Fruit fly (Drosophila melanogaster): ENCODE measurements around the gene CG10680.

Gene CG10680

dm6 chr2L:19935085-19935846 is 28.7 kb upstream of the CG10680 start (continued):
- TF ChIP-seq wdn (GFP tag; IDR thresholded peaks at IDR 0.05) (no peak), CG3163 (GFP tag; optimal IDR thresholded peaks at IDR 0.05) (peak; percentile 16), Fer2 (tag; optimal IDR thresholded peaks at IDR 0.05) (no peak), NfI (GFP tag; optimal IDR thresholded peaks at IDR 0.05) (peak; percentile 35), her (GFP tag; optimal IDR thresholded peaks at IDR 0.05) (peak; percentile 39), pan (optimal IDR thresholded peaks at IDR 0.05) (no peak), pan (GFP tag; optimal IDR thresholded peaks at IDR 0.05 in 1 of 2, IDR thresholded peaks at IDR 0.05 in 1 of 2) (peak in 1 of 2 experiments; percentile 33), CG15269 (tag; optimal IDR thresholded peaks at IDR 0.05) (peak; percentile 49), CG16779 (GFP tag; IDR thresholded peaks at IDR 0.05) (no peak), CG10654 (GFP tag; optimal IDR thresholded peaks at IDR 0.05) (no peak), ham (GFP tag; IDR thresholded peaks at IDR 0.05) (no peak; the same call in 1 of the 2 replicates), pho (GFP tag; optimal IDR thresholded peaks at IDR 0.05) (no peak), Xrp1 (GFP tag; IDR thresholded peaks at IDR 0.05) (0 out of 2 replicates have a peak, but pooled peaks have one; percentile 25), Sox102F (GFP tag; optimal IDR thresholded peaks at IDR 0.05) (no peak), CG31441 (GFP tag; IDR thresholded peaks at IDR 0.05) (no peak), CG34376 (GFP tag; optimal IDR thresholded peaks at IDR 0.05) (peak; percentile 43), CG31224 (GFP tag; IDR thresholded peaks at IDR 0.05) (0 out of 2 replicates have a peak, but pooled peaks have one; percentile 12), salm (tag; optimal IDR thresholded peaks at IDR 0.05) (no peak), jing (GFP tag; optimal IDR thresholded peaks at IDR 0.05) (peak; percentile 26), CG12071 (GFP tag; optimal IDR thresholded peaks at IDR 0.05) (peak; percentile 30), CG5245 (GFP tag; optimal IDR thresholded peaks at IDR 0.05) (no peak), CG14050 (GFP tag; IDR thresholded peaks at IDR 0.05) (0 out of 3 replicates have a peak, but pooled peaks have one; percentile 21), CG13424 (tag; optimal IDR thresholded peaks at IDR 0.05) (peak; percentile 24), CG30431 (GFP tag; optimal IDR thresholded peaks at IDR 0.05) (no peak), Hmr (GFP tag; optimal IDR thresholded peaks at IDR 0.05) (peak; percentile 60), CG3995 (GFP tag; optimal IDR thresholded peaks at IDR 0.05) (no peak), CG4328 (GFP tag; optimal IDR thresholded peaks at IDR 0.05) (no peak), sqz (GFP tag; optimal IDR thresholded peaks at IDR 0.05) (no peak), Hr78 (GFP tag; optimal IDR thresholded peaks at IDR 0.05) (peak in 1 of 2 experiments; percentile 52), E2f1 (GFP tag; IDR thresholded peaks at IDR 0.05) (peak; percentile 29; the same call in 1 of the 2 replicates), Aef1 (GFP tag; IDR thresholded peaks at IDR 0.05) (no peak), zen (tag; optimal IDR thresholded peaks at IDR 0.05) (no peak), exex (tag; optimal IDR thresholded peaks at IDR 0.05) (peak; percentile 17), ewg (GFP tag; optimal IDR thresholded peaks at IDR 0.05) (no peak), Lpt (GFP tag; optimal IDR thresholded peaks at IDR 0.05) (no peak), Optix (GFP tag; IDR thresholded peaks at IDR 0.05) (no peak), CG15011 (GFP tag; optimal IDR thresholded peaks at IDR 0.05) (no peak), CG17385 (GFP tag; optimal IDR thresholded peaks at IDR 0.05) (peak; percentile 32), CG6854 (GFP tag; optimal IDR thresholded peaks at IDR 0.05) (peak; percentile 40), Stat92E (GFP tag; optimal IDR thresholded peaks at IDR 0.05) (peak in 1 of 3 experiments; percentile 39), CG17186 (GFP tag; optimal IDR thresholded peaks at IDR 0.05) (no peak), CG6689 (GFP tag; IDR thresholded peaks at IDR 0.05) (no peak), CG10979 (tag; optimal IDR thresholded peaks at IDR 0.05) (peak; percentile 11), sr (GFP tag; IDR thresholded peaks at IDR 0.05) (0 out of 3 replicates have a peak, but pooled peaks have one; percentile 22), pb (GFP tag; optimal IDR thresholded peaks at IDR 0.05) (peak; percentile 15), CG1792 (GFP tag; optimal IDR thresholded peaks at IDR 0.05) (no peak), ind (GFP tag; optimal IDR thresholded peaks at IDR 0.05) (no peak), CG7963 (GFP tag; IDR thresholded peaks at IDR 0.05; ENCODE audit: partially characterized antibody) (no peak), CG32532 (GFP tag; IDR thresholded peaks at IDR 0.05) (peak; percentile 17; the same call in 1 of the 2 replicates)

All from whole organism, embryonic.